Fruit fly (Drosophila melanogaster): ENCODE data around the gene RtcB.

The RtcB gene

dm6 chr2L:19404804-19405203 lies 25.6 kb upstream of the RtcB start:
- TF ChIP-seq acj6 (GFP tag; optimal IDR thresholded peaks at IDR 0.05): no peak
- TF ChIP-seq CG8119 (GFP tag; IDR thresholded peaks at IDR 0.05): no peak
- no peak for TF ChIP-seq pdm3 (GFP tag; optimal IDR thresholded peaks at IDR 0.05)
- TF ChIP-seq topi (GFP tag; optimal IDR thresholded peaks at IDR 0.05): no peak
- no peak for TF ChIP-seq Sox102F (GFP tag; optimal IDR thresholded peaks at IDR 0.05)
- TF ChIP-seq CG6808 (GFP tag; optimal IDR thresholded peaks at IDR 0.05): no peak
- no peak for TF ChIP-seq fd85E (GFP tag; optimal IDR thresholded peaks at IDR 0.05)
- TF ChIP-seq dsx (GFP tag; optimal IDR thresholded peaks at IDR 0.05; ENCODE audit: poor library complexity, severe bottlenecking): no peak
- no peak for TF ChIP-seq Eip75B (GFP tag; optimal IDR thresholded peaks at IDR 0.05)
- TF ChIP-seq CG32006 (GFP tag; optimal IDR thresholded peaks at IDR 0.05): no peak
- no peak for TF ChIP-seq Lpt (GFP tag; optimal IDR thresholded peaks at IDR 0.05)
- TF ChIP-seq CG34406 (GFP tag; optimal IDR thresholded peaks at IDR 0.05): no peak

DNA sequence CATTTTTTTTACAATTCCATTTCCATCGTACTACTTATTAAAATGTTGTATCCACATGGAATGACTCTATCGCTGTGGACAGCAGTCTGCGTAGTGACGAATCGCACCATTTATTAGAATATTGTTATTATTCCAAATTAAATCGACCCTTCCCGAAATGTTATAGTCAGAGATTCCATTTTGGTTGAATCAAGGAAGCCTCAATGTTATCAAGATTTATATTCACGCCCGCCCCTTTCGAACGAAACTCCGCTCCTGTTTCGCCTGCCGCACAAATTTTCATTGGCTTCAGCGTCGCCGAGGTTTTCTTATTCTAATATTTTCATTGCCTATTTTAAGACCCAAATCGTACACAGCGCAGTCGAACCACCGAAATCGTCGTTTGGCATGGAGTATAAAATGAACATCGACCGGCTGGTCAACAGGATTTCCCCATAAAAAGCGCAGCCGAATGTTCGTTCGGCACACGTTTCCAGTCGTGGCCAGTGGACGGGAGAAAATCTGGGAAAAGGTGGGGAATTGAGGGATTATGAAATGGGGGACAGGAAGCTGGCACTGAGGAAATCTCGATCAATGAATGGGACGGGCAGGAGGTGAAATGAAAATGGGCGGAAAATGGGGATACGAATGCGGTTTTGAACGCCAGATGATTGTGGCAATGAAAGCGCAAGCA lies 24.6 kb upstream of the RtcB start:
- TF ChIP-seq ss (GFP tag; optimal IDR thresholded peaks at IDR 0.05): no peak
- TF ChIP-seq CG7368 (GFP tag; optimal IDR thresholded peaks at IDR 0.05): no peak
- TF ChIP-seq Hr4 (GFP tag; optimal IDR thresholded peaks at IDR 0.05): no peak

DNA sequence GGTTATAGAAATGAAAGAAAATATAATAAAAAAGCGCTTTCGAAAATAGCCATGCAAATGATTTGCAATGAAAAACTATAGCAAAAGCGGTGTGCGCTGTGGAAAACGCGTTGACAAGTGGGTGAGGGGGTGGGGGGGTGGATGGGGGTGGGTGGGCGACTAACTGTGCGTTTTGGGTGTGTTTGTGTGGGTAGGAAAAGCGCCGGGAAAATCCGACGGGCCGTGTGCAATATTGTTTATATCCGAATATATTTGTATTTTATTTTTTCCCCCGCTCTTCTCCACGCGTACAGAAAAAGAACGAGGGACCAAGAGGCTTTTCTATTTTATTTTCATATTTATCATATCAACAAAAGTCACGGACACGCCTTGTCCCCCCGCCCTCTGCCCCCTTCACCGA lies 24.0 kb upstream of the RtcB start:
- TF ChIP-seq CG9139 (GFP tag; optimal IDR thresholded peaks at IDR 0.05): no peak
- TF ChIP-seq acj6 (GFP tag; optimal IDR thresholded peaks at IDR 0.05): no peak
- no peak for TF ChIP-seq CG16779 (tag; optimal IDR thresholded peaks at IDR 0.05)
- no peak for TF ChIP-seq CG8319 (GFP tag; optimal IDR thresholded peaks at IDR 0.05)
- no peak for TF ChIP-seq achi (GFP tag; optimal IDR thresholded peaks at IDR 0.05)
- no peak for TF ChIP-seq fkh (GFP tag; optimal IDR thresholded peaks at IDR 0.05)
- no peak for TF ChIP-seq CG1621 (tag; optimal IDR thresholded peaks at IDR 0.05)
- TF ChIP-seq CG3919 (GFP tag; optimal IDR thresholded peaks at IDR 0.05): no peak
- TF ChIP-seq Sox102F (GFP tag; optimal IDR thresholded peaks at IDR 0.05): no peak
- no peak for TF ChIP-seq spab (GFP tag; optimal IDR thresholded peaks at IDR 0.05)
- TF ChIP-seq CG6163 (GFP tag; IDR thresholded peaks at IDR 0.05): no peak
- TF ChIP-seq salr (GFP tag; optimal IDR thresholded peaks at IDR 0.05): no peak
- TF ChIP-seq CG11294 (GFP tag; IDR thresholded peaks at IDR 0.05): no peak

DNA sequence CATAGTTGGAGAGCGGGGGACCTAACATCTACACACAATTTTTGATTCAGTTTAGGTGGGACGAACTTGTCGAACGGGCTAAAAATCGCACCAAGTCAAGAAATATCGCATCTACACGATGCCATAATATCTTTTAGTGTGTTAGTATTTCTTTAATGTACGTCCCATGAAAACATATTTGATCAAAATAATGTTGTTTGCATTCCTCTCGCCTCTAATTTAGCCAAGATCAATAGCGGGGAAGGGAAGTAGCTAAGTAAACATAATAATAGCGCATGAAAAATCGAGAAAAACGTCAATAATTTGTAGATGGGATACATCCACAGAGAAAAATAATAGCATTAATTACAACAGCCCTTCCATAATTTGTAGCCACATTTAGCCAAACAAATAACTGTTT lies 18.5 kb upstream of the RtcB start:
- no peak for TF ChIP-seq CG4318 (GFP tag; optimal IDR thresholded peaks at IDR 0.05)
- peak; percentile 72 for TF ChIP-seq fkh (GFP tag; optimal IDR thresholded peaks at IDR 0.05)

- TF ChIP-seq svp (GFP tag) (peak; percentile 96), Eip78C (GFP tag) (peak; percentile 8), lz (GFP tag; optimal IDR thresholded peaks at IDR 0.05) (no peak), esn (GFP tag; optimal IDR thresholded peaks at IDR 0.05) (no peak)
Measured at dm6 chr2L:19413118-19413893, 17.1 kb upstream of the RtcB start.

All from whole organism, prepupa.